Fruit fly (Drosophila melanogaster) whole organism, prepupa: Measurements from ENCODE around the gene Gga.
A peak's percentile ranks its signal among the peaks of the same experiment; 100 is the strongest.

ENCODE experiments used
- CG10631 ChIP-seq: fragments of 200-800 bp; sonication (Bioruptor generic); optimal IDR thresholded peaks from 2 replicates; lab custom pipeline; 2016; ENCODE audit warnings: missing biosample characterization, missing genetic modification characterization
- CG10669 ChIP-seq: fragments of 200-800 bp; sonication (Bioruptor generic); optimal IDR thresholded peaks from 3 replicates; lab custom pipeline; 2018; ENCODE audit warnings: missing biosample characterization, mild to moderate bottlenecking, missing genetic modification characterization, moderate library complexity
- CG11294 ChIP-seq: fragments of 200-800 bp; sonication (Bioruptor generic); IDR thresholded peaks from 2 replicates; pipeline ENCODE4 v1.3.6; 2022; ENCODE audit warnings: missing biosample characterization, missing genetic modification characterization
- CG15336 ChIP-seq: fragments of 200-800 bp; sonication (Bioruptor generic); IDR thresholded peaks from 2 replicates; pipeline ENCODE4 v1.3.6; 2022; ENCODE audit warnings: missing biosample characterization, missing genetic modification characterization
- CG1621 ChIP-seq: fragments of 200-800 bp; sonication (Bioruptor generic); optimal IDR thresholded peaks from 3 replicates; lab custom pipeline; 2018; ENCODE audit warnings: missing biosample characterization, mild to moderate bottlenecking, missing genetic modification characterization
- CG3032 ChIP-seq: fragments of 200-800 bp; optimal IDR thresholded peaks from 2 replicates; lab custom pipeline; 2019; ENCODE audit warnings: missing biosample characterization, mild to moderate bottlenecking, missing genetic modification characterization, moderate library complexity
- CG31627 ChIP-seq: fragments of 200-800 bp; sonication (Bioruptor generic); optimal IDR thresholded peaks from 3 replicates; lab custom pipeline; 2016; ENCODE audit warnings: missing biosample characterization, missing genetic modification characterization
- CG4318 ChIP-seq: fragments of 200-800 bp; sonication (Bioruptor generic); optimal IDR thresholded peaks from 3 replicates; lab custom pipeline; 2017; ENCODE audit warnings: missing biosample characterization, mild to moderate bottlenecking, missing genetic modification characterization
- CG6163 ChIP-seq: fragments of 200-800 bp; sonication (Bioruptor generic); IDR thresholded peaks from 3 replicates; pipeline ENCODE4 v1.3.6; 2022; ENCODE audit warnings: missing biosample characterization, missing genetic modification characterization
- CG6276 ChIP-seq: fragments of 200-800 bp; sonication (Bioruptor generic); optimal IDR thresholded peaks from 2 replicates; lab custom pipeline; 2017; ENCODE audit warnings: missing biosample characterization, mild to moderate bottlenecking, missing genetic modification characterization
- CG6808 ChIP-seq: fragments of 200-800 bp; sonication (Bioruptor generic); optimal IDR thresholded peaks from 3 replicates; lab custom pipeline; 2017; ENCODE audit warnings: missing biosample characterization, missing genetic modification characterization, mild to moderate bottlenecking, moderate library complexity, missing genetic modification reagents
- CG6854 ChIP-seq: fragments of 200-800 bp; sonication (Bioruptor generic); optimal IDR thresholded peaks from 2 replicates; lab custom pipeline; 2017; ENCODE audit warnings: missing biosample characterization, mild to moderate bottlenecking, missing genetic modification characterization
- CG7368 ChIP-seq: fragments of 200-800 bp; sonication (Bioruptor generic); optimal IDR thresholded peaks from 3 replicates; lab custom pipeline; 2016; ENCODE audit warnings: missing biosample characterization, missing genetic modification characterization
- CG8119 ChIP-seq: fragments of 200-800 bp; sonication (Bioruptor generic); IDR thresholded peaks from 3 replicates; pipeline ENCODE4 v1.3.6; 2022; ENCODE audit warnings: missing biosample characterization, missing genetic modification characterization
- CG9139 ChIP-seq: fragments of 200-800 bp; sonication (Bioruptor generic); optimal IDR thresholded peaks from 3 replicates; lab custom pipeline; 2017; ENCODE audit warnings: missing biosample characterization, mild to moderate bottlenecking, missing genetic modification characterization
- Eip75B ChIP-seq: fragments of 200-800 bp; sonication (Bioruptor generic); optimal IDR thresholded peaks from 3 replicates; lab custom pipeline; 2016; ENCODE audit warnings: missing biosample characterization, missing genetic modification characterization
- Eip93F ChIP-seq: fragments of 200-800 bp; sonication (Bioruptor generic); optimal IDR thresholded peaks from 2 replicates; lab custom pipeline; 2016; ENCODE audit warnings: missing biosample characterization, mild to moderate bottlenecking, missing genetic modification characterization
- Ets21C ChIP-seq: fragments of 200-800 bp; sonication (Bioruptor generic); optimal IDR thresholded peaks from 3 replicates; lab custom pipeline; 2016; ENCODE audit warnings: missing biosample characterization, missing genetic modification characterization
- Ets96B ChIP-seq: fragments of 200-800 bp; optimal IDR thresholded peaks from 2 replicates; lab custom pipeline; 2019; ENCODE audit warnings: missing biosample characterization, mild to moderate bottlenecking, missing genetic modification characterization, moderate library complexity
- Gug ChIP-seq: fragments of 200-800 bp; sonication (Bioruptor generic); IDR thresholded peaks from 2 replicates; pipeline ENCODE4 v1.3.6; 2022; ENCODE audit warnings: missing biosample characterization, missing genetic modification characterization
- Hr38 ChIP-seq: sonication (Bioruptor generic); optimal IDR thresholded peaks from 2 replicates; lab custom pipeline; 2016; ENCODE audit warnings: missing biosample characterization, missing genetic modification characterization
- Hr39 ChIP-seq: fragments of 200-800 bp; sonication (Bioruptor generic); optimal IDR thresholded peaks from 2 replicates; lab custom pipeline; 2016; ENCODE audit warnings: missing biosample characterization, missing genetic modification characterization
- Hr4 ChIP-seq: fragments of 200-800 bp; sonication (Bioruptor generic); optimal IDR thresholded peaks from 3 replicates; lab custom pipeline; 2016; ENCODE audit warnings: missing biosample characterization, missing genetic modification characterization
- Lpt ChIP-seq: fragments of 200-800 bp; sonication (Bioruptor generic); optimal IDR thresholded peaks from 3 replicates; lab custom pipeline; 2016; ENCODE audit warnings: missing biosample characterization, missing genetic modification characterization
- Met ChIP-seq: fragments of 200-800 bp; sonication (Bioruptor generic); optimal IDR thresholded peaks from 3 replicates; lab custom pipeline; 2016; ENCODE audit warnings: missing biosample characterization, missing genetic modification characterization
- OdsH ChIP-seq: fragments of 200-800 bp; sonication (Bioruptor generic); optimal IDR thresholded peaks from 3 replicates; lab custom pipeline; 2016; ENCODE audit warnings: missing biosample characterization, missing genetic modification characterization
- Sox102F ChIP-seq: fragments of 200-800 bp; sonication (Bioruptor generic); optimal IDR thresholded peaks from 2 replicates; lab custom pipeline; 2016; ENCODE audit warnings: missing biosample characterization, mild to moderate bottlenecking, missing genetic modification characterization
- Sox14 ChIP-seq: fragments of 200-800 bp; sonication (Bioruptor generic); optimal IDR thresholded peaks from 3 replicates; lab custom pipeline; 2016; ENCODE audit warnings: missing biosample characterization, missing genetic modification characterization
- Sox15 ChIP-seq: fragments of 200-800 bp; sonication (Bioruptor generic); optimal IDR thresholded peaks from 3 replicates; lab custom pipeline; 2016; ENCODE audit warnings: missing biosample characterization, missing genetic modification characterization
- acj6 ChIP-seq: fragments of 200-800 bp; sonication (Bioruptor generic); optimal IDR thresholded peaks from 3 replicates; lab custom pipeline; 2016; ENCODE audit warnings: missing biosample characterization, missing genetic modification characterization
- cyc ChIP-seq: fragments of 200-800 bp; sonication (Bioruptor generic); optimal IDR thresholded peaks from 3 replicates; lab custom pipeline; 2016; ENCODE audit warnings: missing biosample characterization, missing genetic modification characterization
- dac ChIP-seq: fragments of 200-800 bp; sonication (Bioruptor generic); optimal IDR thresholded peaks from 2 replicates; lab custom pipeline; 2017; ENCODE audit warnings: missing biosample characterization, mild to moderate bottlenecking, missing genetic modification characterization
- eg ChIP-seq: fragments of 200-800 bp; sonication (Bioruptor generic); IDR thresholded peaks from 3 replicates; pipeline ENCODE4 v1.3.6; 2022; ENCODE audit warnings: missing biosample characterization, missing genetic modification characterization
- esn ChIP-seq: fragments of 200-800 bp; sonication (Bioruptor generic); optimal IDR thresholded peaks from 2 replicates; lab custom pipeline; 2016; ENCODE audit warnings: missing biosample characterization, mild to moderate bottlenecking, missing genetic modification characterization, moderate library complexity
- fd85E ChIP-seq: fragments of 200-800 bp; sonication (Bioruptor generic); optimal IDR thresholded peaks from 3 replicates; lab custom pipeline; 2016; ENCODE audit warnings: missing biosample characterization, missing genetic modification characterization
- lz ChIP-seq: fragments of 200-800 bp; sonication (Bioruptor generic); optimal IDR thresholded peaks from 3 replicates; lab custom pipeline; 2016; ENCODE audit warnings: missing biosample characterization, missing genetic modification characterization
- salr ChIP-seq, 2 experiments: fragments of 200-800 bp; sonication (Bioruptor generic); optimal IDR thresholded peaks; 3 replicates each; lab custom pipeline; 2016 to 2018; ENCODE audit warnings: missing biosample characterization in 2 of 2, missing genetic modification characterization in 2 of 2, mild to moderate bottlenecking in 1 of 2
- ss ChIP-seq, 2 experiments: fragments of 200-800 bp; sonication (Bioruptor generic); optimal IDR thresholded peaks; 2 replicates in 1 of 2; 3 replicates in 1 of 2; lab custom pipeline; 2017 to 2018; ENCODE audit warnings: mild to moderate bottlenecking in 2 of 2, missing biosample characterization in 2 of 2, missing genetic modification characterization in 2 of 2, moderate library complexity in 1 of 2
- svp ChIP-seq: fragments of 200-800 bp; sonication (Bioruptor generic); peaks from one replicate; lab custom pipeline; 2016; ENCODE audit warnings: missing biosample characterization, missing genetic modification characterization
- topi ChIP-seq: fragments of 200-800 bp; sonication (Bioruptor generic); optimal IDR thresholded peaks from 3 replicates; lab custom pipeline; 2016; ENCODE audit warnings: missing biosample characterization, missing genetic modification characterization
- vri ChIP-seq: fragments of 200-800 bp; sonication (Bioruptor generic); optimal IDR thresholded peaks from 3 replicates; lab custom pipeline; 2016; ENCODE audit warnings: missing biosample characterization, mild to moderate bottlenecking, missing genetic modification characterization

Gga gene

dm6 chrX:9585359-9586002, 15.3 kb upstream of the Gga start, which contains the start of gene Hex-A (continued):
- TF ChIP-seq Sox14 (GFP tag; lab: Kevin White, UChicago): peak; percentile 97
- peak; percentile 96 for TF ChIP-seq CG15336 (GFP tag; lab: Robert Waterston, UW)
- peak; percentile 95 for TF ChIP-seq CG6854 (GFP tag; lab: Kevin White, UChicago)
- peak; percentile 95 for TF ChIP-seq Ets21C
- TF ChIP-seq eg (GFP tag; lab: Robert Waterston, UW): peak; percentile 89
- TF ChIP-seq CG3032 (tag; lab: Kevin White, UChicago): peak; percentile 99
- peak; percentile 94 for TF ChIP-seq cyc
- TF ChIP-seq CG4318 (GFP tag; lab: Kevin White, UChicago): peak; percentile 89
- peak; percentile 89 for TF ChIP-seq Hr4
- peak; percentile 99 for TF ChIP-seq topi (GFP tag; lab: Kevin White, UChicago)
- peak; percentile 95 for TF ChIP-seq Eip93F
- TF ChIP-seq fd85E (GFP tag; lab: Kevin White, UChicago): peak; percentile 87
- peak; percentile 99 for TF ChIP-seq svp (GFP tag; lab: Kevin White, UChicago)
- TF ChIP-seq Lpt (GFP tag; lab: Kevin White, UChicago): peak; percentile 87
- peak; percentile 96 for TF ChIP-seq CG31627 (GFP tag; lab: Kevin White, UChicago)
- TF ChIP-seq acj6 (GFP tag; lab: Kevin White, UChicago): peak; percentile 94
- peak; percentile 85 for TF ChIP-seq CG7368 (GFP tag; lab: Kevin White, UChicago)
- peak; percentile 94 for TF ChIP-seq CG1621 (tag; lab: Kevin White, UChicago)
- peak; percentile 98 for TF ChIP-seq CG6808
- peak; percentile 95 for TF ChIP-seq CG8119 (GFP tag; lab: Robert Waterston, UW)
- peak; percentile 89 for TF ChIP-seq Sox15 (GFP tag; lab: Kevin White, UChicago)
- TF ChIP-seq salr (GFP tag; optimal IDR thresholded peaks at IDR 0.05; lab: Kevin White, UChicago): peak; percentile 94 to 95
- peak; percentile 96 for TF ChIP-seq Sox102F
- peak; percentile 98 for TF ChIP-seq esn (GFP tag; lab: Kevin White, UChicago)
- TF ChIP-seq vri (GFP tag; lab: Kevin White, UChicago): peak; percentile 92
- peak; percentile 95 for TF ChIP-seq Hr39 (GFP tag; lab: Kevin White, UChicago)
- TF ChIP-seq OdsH: peak; percentile 92
- peak; percentile 95 for TF ChIP-seq CG6163
- TF ChIP-seq CG10669 (GFP tag; lab: Kevin White, UChicago): peak; percentile 97
- TF ChIP-seq, all 60 proteins: peak for 59

dm6 chrX:9586038-9586437, 14.8 kb upstream of the Gga start:
- TF ChIP-seq dac (GFP tag; lab: Kevin White, UChicago): peak; percentile 5
- TF ChIP-seq Hr4: peak; percentile 8
- peak; percentile 85 for TF ChIP-seq eg (GFP tag; lab: Robert Waterston, UW)
- peak; percentile 79 for TF ChIP-seq CG8119 (GFP tag; lab: Robert Waterston, UW)
- peak in 1 of 2 experiments; percentile 4 for TF ChIP-seq ss (GFP tag; optimal IDR thresholded peaks at IDR 0.05; lab: Kevin White, UChicago)
- no peak for TF ChIP-seq CG4318 (GFP tag; lab: Kevin White, UChicago)
- peak; percentile 48 for TF ChIP-seq Gug (GFP tag; lab: Robert Waterston, UW)
- TF ChIP-seq Lpt (GFP tag; lab: Kevin White, UChicago): peak; percentile 52
- no peak for TF ChIP-seq CG3032 (tag; lab: Kevin White, UChicago)
- TF ChIP-seq CG6276 (GFP tag; lab: Kevin White, UChicago): peak; percentile 77
- TF ChIP-seq CG6163: peak; percentile 75
- no peak for TF ChIP-seq CG31627 (GFP tag; lab: Kevin White, UChicago)
- TF ChIP-seq CG15336 (GFP tag; lab: Robert Waterston, UW): peak; percentile 79
- no peak for TF ChIP-seq CG6854 (GFP tag; lab: Kevin White, UChicago)
- no peak for TF ChIP-seq vri (GFP tag; lab: Kevin White, UChicago)
- 0 out of 2 replicates have a peak, but pooled peaks have one; percentile 11 for TF ChIP-seq CG11294

- TF ChIP-seq CG10669 (GFP tag; lab: Kevin White, UChicago): no peak
- no peak for TF ChIP-seq lz (GFP tag; lab: Kevin White, UChicago)
- TF ChIP-seq Ets96B (tag; lab: Kevin White, UChicago): no peak
- TF ChIP-seq CG7368 (GFP tag; lab: Kevin White, UChicago): no peak
- no peak for TF ChIP-seq CG15336 (GFP tag; lab: Robert Waterston, UW)
- TF ChIP-seq Hr38 (GFP tag; lab: Kevin White, UChicago): no peak
- no peak for TF ChIP-seq Sox14 (GFP tag; lab: Kevin White, UChicago)
- no peak for TF ChIP-seq vri (GFP tag; lab: Kevin White, UChicago)
- TF ChIP-seq CG10631 (GFP tag; lab: Kevin White, UChicago): no peak
- no peak for TF ChIP-seq OdsH
- TF ChIP-seq CG9139 (GFP tag; lab: Kevin White, UChicago): no peak
- TF ChIP-seq Met (GFP tag; lab: Kevin White, UChicago): no peak
- TF ChIP-seq svp (GFP tag; lab: Kevin White, UChicago): no peak
- no peak for TF ChIP-seq cyc
- TF ChIP-seq dac (GFP tag; lab: Kevin White, UChicago): no peak
- no peak for TF ChIP-seq Sox102F
- TF ChIP-seq Eip75B (GFP tag; lab: Kevin White, UChicago): no peak
- TF ChIP-seq, all 60 proteins: peak for 0
Measured at dm6 chrX:9586627-9587026, 14.2 kb upstream of the Gga start.
